Worm (Caenorhabditis elegans) whole organism, L3 larva: Measurements from ENCODE around the gene cnc-1.

Experiments
- aly-2 ChIP-seq: fragments of 150-350 bp; optimal IDR thresholded peaks from 2 replicates; lab custom pipeline; 2014; ENCODE audit warnings: missing biosample characterization, missing genetic modification characterization
- ceh-16 ChIP-seq: sonication (generic microtip); optimal IDR thresholded peaks from 2 replicates; lab custom pipeline; 2017; ENCODE audit warnings: missing biosample characterization, missing genetic modification characterization
- ceh-28 ChIP-seq: fragments of 150-350 bp; optimal IDR thresholded peaks from 2 replicates; lab custom pipeline; 2014; ENCODE audit warnings: missing biosample characterization, missing genetic modification reagents, missing genetic modification characterization
- ceh-82 ChIP-seq: fragments of 150-350 bp; optimal IDR thresholded peaks from 2 replicates; lab custom pipeline; 2014; ENCODE audit warnings: missing biosample characterization, missing genetic modification characterization
- ceh-9 ChIP-seq: sonication (generic microtip); optimal IDR thresholded peaks from 2 replicates; lab custom pipeline; 2018; ENCODE audit warnings: missing biosample characterization, missing genetic modification characterization
- daf-12 ChIP-seq: fragments of 150-350 bp; optimal IDR thresholded peaks from 2 replicates; lab custom pipeline; 2014; ENCODE audit warnings: missing biosample characterization, missing genetic modification reagents, missing genetic modification characterization
- egl-27 ChIP-seq: sonication (generic microtip); optimal IDR thresholded peaks from 4 replicates; lab custom pipeline; 2017; ENCODE audit warnings: missing biosample characterization, missing genetic modification reagents, missing genetic modification characterization
- elt-1 ChIP-seq: fragments of 150-350 bp; optimal IDR thresholded peaks from 2 replicates; lab custom pipeline; 2014; ENCODE audit warnings: missing biosample characterization, missing genetic modification characterization
- elt-2 ChIP-seq: sonication (generic microtip); optimal IDR thresholded peaks from 2 replicates; lab custom pipeline; 2016; ENCODE audit warnings: missing genetic modification reagents, mild to moderate bottlenecking, missing genetic modification characterization, missing compliant biosample characterization
- elt-3 ChIP-seq, 3 experiments: fragments of 150-350 bp in 1 of 3; sonication (generic microtip) in 2 of 3; optimal IDR thresholded peaks; 2 replicates in 2 of 3; 4 replicates in 1 of 3; lab custom pipeline; 2014 to 2017; ENCODE audit warnings: missing biosample characterization in 3 of 3, missing genetic modification characterization in 3 of 3
- eor-1 ChIP-seq, 2 experiments: fragments of 150-350 bp; optimal IDR thresholded peaks; 2 replicates each; lab custom pipeline; 2014 to 2018; ENCODE audit warnings: missing biosample characterization in 2 of 2, missing genetic modification characterization in 2 of 2
- fkh-10 ChIP-seq: sonication (generic microtip); optimal IDR thresholded peaks from 2 replicates; lab custom pipeline; 2017; ENCODE audit warnings: missing biosample characterization, missing genetic modification reagents, missing genetic modification characterization
- fkh-2 ChIP-seq: fragments of 150-350 bp; optimal IDR thresholded peaks from 2 replicates; lab custom pipeline; 2014; ENCODE audit warnings: missing biosample characterization, missing genetic modification reagents, missing genetic modification characterization
- fos-1 ChIP-seq: fragments of 150-350 bp; optimal IDR thresholded peaks from 2 replicates; lab custom pipeline; 2014; ENCODE audit warnings: missing biosample characterization, missing genetic modification characterization
- hmg-11 ChIP-seq: sonication (generic microtip); optimal IDR thresholded peaks from 2 replicates; lab custom pipeline; 2016; ENCODE audit warnings: missing genetic modification characterization, missing compliant biosample characterization
- lin-39 ChIP-seq: fragments of 150-350 bp; optimal IDR thresholded peaks from 2 replicates; lab custom pipeline; 2018; ENCODE audit warnings: missing biosample characterization, missing genetic modification reagents, missing genetic modification characterization
- mml-1 ChIP-seq: fragments of 150-350 bp; sonication (generic microtip); optimal IDR thresholded peaks from 3 replicates; lab custom pipeline; 2014; ENCODE audit warnings: missing biosample characterization, missing genetic modification characterization
- nfya-1 ChIP-seq: sonication (generic microtip); optimal IDR thresholded peaks from 2 replicates; lab custom pipeline; 2017; ENCODE audit warnings: missing genetic modification characterization, mild to moderate bottlenecking, missing compliant biosample characterization, antibody characterized with exemption, moderate library complexity; ENCODE audit not compliant: insufficient read depth
- nhr-11 ChIP-seq: fragments of 150-350 bp; optimal IDR thresholded peaks from 2 replicates; lab custom pipeline; 2014; ENCODE audit warnings: missing biosample characterization, missing genetic modification characterization
- nhr-12 ChIP-seq: fragments of 150-350 bp; optimal IDR thresholded peaks from 2 replicates; lab custom pipeline; 2014; ENCODE audit warnings: missing biosample characterization, missing genetic modification characterization
- nhr-23 ChIP-seq: fragments of 150-350 bp; optimal IDR thresholded peaks from 2 replicates; lab custom pipeline; 2014; ENCODE audit warnings: missing biosample characterization, missing genetic modification reagents, missing genetic modification characterization
- nhr-25 ChIP-seq: sonication (generic microtip); optimal IDR thresholded peaks from 2 replicates; lab custom pipeline; 2017; ENCODE audit warnings: missing biosample characterization, missing genetic modification characterization
- nhr-67 ChIP-seq: fragments of 150-350 bp; optimal IDR thresholded peaks from 2 replicates; lab custom pipeline; 2014; ENCODE audit warnings: missing biosample characterization, missing genetic modification characterization
- nhr-77 ChIP-seq: fragments of 150-350 bp; optimal IDR thresholded peaks from 2 replicates; lab custom pipeline; 2014; ENCODE audit warnings: missing biosample characterization, missing genetic modification characterization
- pha-4 ChIP-seq: fragments of 150-350 bp; optimal IDR thresholded peaks from 2 replicates; lab custom pipeline; 2014; ENCODE audit warnings: missing biosample characterization, missing genetic modification reagents, missing genetic modification characterization
- pqm-1 ChIP-seq: fragments of 150-350 bp; optimal IDR thresholded peaks from 2 replicates; lab custom pipeline; 2017; ENCODE audit warnings: missing biosample characterization, missing genetic modification characterization, inconsistent platforms
- sea-2 ChIP-seq: fragments of 150-350 bp; sonication (generic microtip); optimal IDR thresholded peaks from 4 replicates; lab custom pipeline; 2014; ENCODE audit warnings: missing biosample characterization, missing genetic modification reagents, missing genetic modification characterization
- skn-1 ChIP-seq: fragments of 150-350 bp; optimal IDR thresholded peaks from 2 replicates; lab custom pipeline; 2014; ENCODE audit warnings: missing biosample characterization, missing genetic modification characterization
- unc-39 ChIP-seq: sonication (generic microtip); optimal IDR thresholded peaks from 4 replicates; lab custom pipeline; 2017; ENCODE audit warnings: missing biosample characterization, missing genetic modification characterization
- zag-1 ChIP-seq: fragments of 150-350 bp; optimal IDR thresholded peaks from 2 replicates; lab custom pipeline; 2014; ENCODE audit warnings: missing biosample characterization, missing genetic modification characterization
- ztf-11 ChIP-seq: fragments of 150-350 bp; optimal IDR thresholded peaks from 2 replicates; lab custom pipeline; 2014; ENCODE audit warnings: missing biosample characterization, missing genetic modification characterization
- ztf-4 ChIP-seq: fragments of 150-350 bp; optimal IDR thresholded peaks from 2 replicates; lab custom pipeline; 2014; ENCODE audit warnings: missing biosample characterization, missing genetic modification characterization

cnc-1 gene

ce11 chrV:1416154-1416553 lies 27.9 kb downstream of the cnc-1 start:
- TF ChIP-seq elt-2 (tag; lab: Kevin White, UChicago) (no peak), nhr-12 (tag; lab: Kevin White, UChicago) (no peak), skn-1 (no peak), fos-1 (tag; lab: Kevin White, UChicago) (no peak), nhr-77 (tag; lab: Kevin White, UChicago) (no peak), lin-39 (tag; lab: Kevin White, UChicago) (no peak), ceh-82 (tag; lab: Kevin White, UChicago) (no peak), aly-2 (no peak), ztf-11 (tag; lab: Kevin White, UChicago) (no peak), elt-1 (no peak), eor-1 (tag; optimal IDR thresholded peaks at IDR 0.05; lab: Kevin White, UChicago) (no peak), mml-1 (tag; lab: Kevin White, UChicago) (no peak), nhr-67 (tag; lab: Kevin White, UChicago) (no peak)

ce11 chrV:1414615-1415433 lies 29.3 kb downstream of the cnc-1 start:
- TF ChIP-seq pqm-1 (tag; lab: Kevin White, UChicago), result peak; percentile 42
- no peak for TF ChIP-seq fkh-2 (tag; lab: Kevin White, UChicago)
- no peak for TF ChIP-seq sea-2
- peak; percentile 81 for TF ChIP-seq elt-2 (tag; lab: Kevin White, UChicago)

ce11 chrV:1411459-1411858 lies 32.6 kb downstream of the cnc-1 start, which contains the start of gene snt-5:
Gene snt-5 (minus strand): TSS chrV:1411559.
- TF ChIP-seq mml-1 (tag; lab: Kevin White, UChicago) (no peak), aly-2 (no peak), nhr-12 (tag; lab: Kevin White, UChicago) (no peak), elt-3 (tag; optimal IDR thresholded peaks at IDR 0.05; lab: Kevin White, UChicago) (no peak), lin-39 (tag; lab: Kevin White, UChicago) (no peak), nfya-1 (tag; lab: Kevin White, UChicago) (no peak), fkh-10 (GFP tag; lab: Kevin White, UChicago) (no peak), nhr-25 (no peak), ceh-16 (tag; lab: Kevin White, UChicago) (no peak)
- TF ChIP-seq, all 47 proteins: peak for 0

- TF ChIP-seq ceh-16 (tag; lab: Kevin White, UChicago) (no peak), ztf-4 (tag; lab: Kevin White, UChicago) (no peak), nhr-23 (tag; lab: Kevin White, UChicago) (no peak), nhr-25 (no peak), fkh-2 (tag; lab: Kevin White, UChicago) (no peak), unc-39 (no peak), pha-4 (tag; lab: Kevin White, UChicago) (no peak), aly-2 (no peak), nhr-11 (tag; lab: Kevin White, UChicago) (no peak), zag-1 (tag; lab: Kevin White, UChicago) (no peak), ceh-9 (tag; lab: Kevin White, UChicago) (no peak), eor-1 (tag; optimal IDR thresholded peaks at IDR 0.05; lab: Kevin White, UChicago) (no peak)
- TF ChIP-seq, all 47 proteins: peak for 0
Measured at ce11 chrV:1410727-1411126, 33.4 kb downstream of the cnc-1 start.

ce11 chrV:1408116-1408515 lies 36.0 kb downstream of the cnc-1 start:
- no peak for TF ChIP-seq ceh-28 (tag; lab: Kevin White, UChicago)
- no peak for TF ChIP-seq nhr-23 (tag; lab: Kevin White, UChicago)
- no peak for TF ChIP-seq hmg-11 (tag; lab: Kevin White, UChicago)
- TF ChIP-seq ceh-82 (tag; lab: Kevin White, UChicago), result no peak
- TF ChIP-seq egl-27 (tag; lab: Kevin White, UChicago), result no peak
- no peak for TF ChIP-seq ceh-9 (tag; lab: Kevin White, UChicago)
- TF ChIP-seq nfya-1 (tag; lab: Kevin White, UChicago), result no peak
- no peak for TF ChIP-seq elt-1
- no peak for TF ChIP-seq skn-1
- no peak for TF ChIP-seq eor-1 (tag; optimal IDR thresholded peaks at IDR 0.05; lab: Kevin White, UChicago)
- no peak for TF ChIP-seq daf-12
- no peak for TF ChIP-seq elt-2 (tag; lab: Kevin White, UChicago)
- TF ChIP-seq nhr-77 (tag; lab: Kevin White, UChicago), result no peak
